Fruit fly (Drosophila melanogaster) whole organism, larva: Measurements from ENCODE around the gene twin.

Experiments used
- noc ChIP-seq: fragments of 200-800 bp; sonication (Bioruptor generic); optimal IDR thresholded peaks from 3 replicates; lab custom pipeline; 2019; ENCODE audit warnings: missing biosample characterization, mild to moderate bottlenecking, missing genetic modification characterization, moderate library complexity

Gene twin

dm6 chr3R:24216017-24216416 lies 5.7 kb downstream of the twin start:
- no peak for TF ChIP-seq noc (tag; lab: Kevin White, UChicago)

DNA sequence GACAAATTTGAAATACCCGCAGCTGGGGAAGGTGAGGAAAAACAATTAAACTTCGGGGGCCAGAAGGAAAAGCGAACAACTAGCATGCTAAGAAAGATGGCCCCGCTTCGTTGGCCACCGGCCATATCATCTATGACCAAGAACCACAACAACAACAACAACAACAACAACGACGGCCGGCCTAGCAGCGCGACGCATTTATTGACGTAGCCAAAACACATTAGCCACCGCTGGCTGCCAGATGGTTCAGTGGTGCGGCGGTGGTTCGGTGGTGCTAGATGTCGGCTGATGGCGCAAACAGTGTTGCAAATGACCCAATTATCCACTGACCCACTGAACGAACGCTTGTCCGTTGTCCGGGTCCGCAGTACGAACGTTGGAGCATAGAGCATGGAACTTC lies 8.1 kb downstream of the twin start:
- TF ChIP-seq noc (tag; lab: Kevin White, UChicago): no peak

- no peak for TF ChIP-seq noc (tag; lab: Kevin White, UChicago)
These were observed 15.2 kb downstream of the twin start for dm6 chr3R:24206341-24207114.

dm6 chr3R:24205935-24206334 lies 15.8 kb downstream of the twin start:
- no peak for TF ChIP-seq noc (tag; lab: Kevin White, UChicago)

DNA sequence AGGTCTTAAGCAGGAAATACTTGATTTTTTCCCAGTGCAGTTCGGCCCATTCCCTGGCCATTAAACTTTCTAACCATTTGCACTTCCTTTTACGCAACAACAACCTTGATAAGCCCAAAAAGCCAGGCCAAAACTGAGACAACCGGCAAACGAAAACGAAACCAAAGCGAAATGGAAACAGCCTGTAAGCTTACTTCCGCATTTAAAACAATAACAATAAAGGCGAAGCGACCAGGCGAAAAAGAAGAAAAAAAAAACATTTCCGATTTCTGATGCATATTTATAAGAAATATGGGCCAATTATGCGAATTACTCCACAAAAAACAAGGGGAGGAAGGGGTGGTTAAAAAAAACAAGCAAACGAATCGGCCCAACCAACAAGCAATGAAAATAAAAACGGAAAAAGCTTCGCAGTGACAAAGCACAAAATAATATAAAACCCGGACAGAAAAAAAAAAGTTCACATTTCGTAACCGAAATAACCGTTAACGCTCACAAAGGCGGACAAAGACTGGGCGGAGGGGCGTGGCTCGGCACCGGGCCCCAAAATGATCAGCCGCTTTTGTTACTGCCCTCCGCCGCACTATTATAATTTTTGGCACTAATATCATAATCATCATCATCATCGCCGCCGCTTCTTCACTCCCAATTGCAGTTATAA lies 16.4 kb downstream of the twin start:
- no peak for TF ChIP-seq noc (tag; lab: Kevin White, UChicago)

DNA sequence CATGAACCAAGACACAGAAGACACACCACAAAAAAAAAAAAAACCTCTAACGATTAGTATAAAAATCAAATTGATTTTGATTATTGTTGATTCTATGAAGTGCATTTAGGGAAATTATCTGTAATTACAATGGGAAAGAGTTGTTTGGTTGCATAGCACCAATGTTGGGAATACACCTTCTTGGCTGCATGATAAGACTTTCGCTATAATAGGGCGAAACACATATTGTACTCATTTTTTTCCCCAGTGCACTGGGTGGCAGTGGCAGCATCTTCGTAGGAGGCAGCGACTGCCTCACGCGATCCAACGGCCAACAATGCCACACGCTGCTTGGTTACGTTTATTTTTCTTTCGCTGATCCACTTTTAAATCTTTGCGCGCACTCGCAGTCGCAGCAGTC lies 17.7 kb downstream of the twin start:
- no peak for TF ChIP-seq noc (tag; lab: Kevin White, UChicago)

DNA sequence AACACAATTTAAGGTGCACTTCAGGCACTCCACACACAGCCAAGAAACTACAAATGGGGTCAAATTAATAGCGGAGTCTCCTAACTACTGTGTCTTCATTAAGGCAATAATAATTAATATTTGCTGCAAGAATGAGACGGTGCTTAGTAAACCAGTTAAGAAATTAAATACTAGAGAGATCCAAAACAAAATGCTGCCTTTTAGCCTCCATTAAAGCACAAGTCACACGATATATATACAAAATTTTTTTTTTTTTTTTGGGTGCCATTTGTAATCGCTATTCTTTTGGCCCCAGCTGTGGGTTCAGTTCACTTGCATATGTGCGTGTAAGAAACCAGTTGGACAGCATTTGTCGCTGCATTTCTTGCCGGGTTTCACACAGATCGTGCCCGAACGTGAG lies 18.3 kb downstream of the twin start:
- TF ChIP-seq noc (tag; lab: Kevin White, UChicago): no peak

DNA sequence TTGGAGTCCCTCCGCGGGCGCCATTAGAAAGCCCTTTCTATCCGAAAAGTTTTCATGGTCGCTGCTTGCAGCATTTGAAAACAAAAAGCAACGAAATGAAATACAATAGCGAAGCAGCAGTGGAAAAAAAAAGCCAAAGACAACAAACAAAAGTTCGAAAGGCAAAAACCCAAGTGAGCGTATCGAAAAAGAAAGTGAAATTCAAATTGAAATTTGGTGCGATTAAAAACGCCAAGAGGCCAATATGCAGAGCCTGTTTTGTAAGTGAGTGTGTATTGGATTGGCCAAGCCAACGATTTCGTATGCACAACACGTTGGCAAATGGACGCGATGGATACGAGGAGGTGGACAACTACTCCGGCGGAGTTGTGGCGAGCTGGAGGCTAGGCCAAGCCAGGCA lies 19.0 kb downstream of the twin start:
- no peak for TF ChIP-seq noc (tag; lab: Kevin White, UChicago)

DNA sequence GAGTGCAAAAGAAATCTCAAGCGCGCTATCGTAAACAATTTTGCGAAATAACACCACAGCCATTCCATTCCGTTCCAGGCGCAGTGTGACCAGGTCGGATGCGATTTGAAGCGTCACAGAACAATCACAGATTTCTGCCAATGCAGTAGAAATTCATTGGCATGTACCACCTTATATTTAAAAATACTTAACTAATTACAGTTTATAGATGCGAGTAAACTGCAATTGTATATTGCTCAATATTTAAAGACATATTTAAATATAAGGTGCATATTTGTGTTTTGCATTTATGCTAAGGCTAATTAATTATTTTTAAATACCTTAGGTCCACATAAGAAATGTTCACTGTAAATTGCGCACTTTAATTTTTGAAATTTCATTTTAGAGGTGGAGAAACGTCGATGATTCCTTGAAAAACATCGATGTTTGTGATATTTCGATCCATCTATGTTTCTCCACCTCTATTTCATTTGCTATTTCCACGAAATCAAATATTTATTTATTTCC lies 28.3 kb downstream of the twin start, which contains the start of the genes SMC6 and CG6204:
SMC6 (minus strand) TSS at position 51 of the 507 bp plus-strand sequence.
CG6204 (plus strand) TSS at position 460 of the 507 bp plus-strand sequence.
- TF ChIP-seq noc (tag; lab: Kevin White, UChicago): peak; percentile 95

DNA sequence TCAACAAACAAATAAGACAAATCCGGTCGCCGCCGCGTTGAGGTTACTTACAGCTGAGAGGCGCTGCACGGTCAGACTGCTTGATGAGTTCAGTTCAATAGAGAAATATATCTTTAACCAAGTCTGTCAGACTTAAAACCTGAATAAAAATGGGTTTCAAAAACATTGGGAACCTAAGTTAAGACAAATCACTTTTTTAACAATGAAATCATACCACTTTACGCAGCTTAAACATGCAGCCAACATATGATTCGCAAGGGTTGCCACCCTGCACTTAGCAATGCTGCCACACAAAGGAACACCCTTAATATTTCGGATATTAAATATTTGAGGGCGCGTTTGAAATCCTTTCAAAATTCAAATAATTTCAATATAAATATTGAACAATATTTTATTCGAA lies 33.1 kb downstream of the twin start, which contains the start of gene CG5515:
CG5515 (minus strand) TSS at position 278 of the 400 bp plus-strand sequence.
- no peak for TF ChIP-seq noc (tag; lab: Kevin White, UChicago)

dm6 chr3R:24186188-24186587 lies 35.6 kb downstream of the twin start, which contains the start of gene mora:
Gene mora, plus strand, starts transcription at chr3R:24186359.
- TF ChIP-seq noc (tag; lab: Kevin White, UChicago): no peak

DNA sequence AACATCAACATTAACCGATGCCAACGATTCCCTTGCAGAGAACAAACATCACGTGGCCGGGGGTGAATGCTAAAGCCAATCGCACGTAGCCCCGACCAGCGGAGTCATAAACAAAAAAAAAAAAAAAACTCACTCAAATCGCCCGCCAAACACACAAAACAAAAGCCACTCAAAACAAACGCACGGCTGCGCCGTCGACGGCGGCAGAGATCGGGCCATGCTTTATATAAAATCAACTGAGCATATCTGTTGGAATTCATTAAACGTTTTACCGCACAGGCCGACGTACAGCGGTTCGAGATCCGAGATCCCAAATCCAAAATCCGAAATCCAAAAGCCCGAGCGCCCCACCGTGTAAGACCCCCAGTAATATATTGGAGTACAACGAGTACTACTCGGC lies 49.4 kb downstream of the twin start, which contains the start of gene CG13606:
CG13606 (plus strand) TSS at position 250 of the 400 bp plus-strand sequence.
- no peak for TF ChIP-seq noc (tag; lab: Kevin White, UChicago)

- no peak for TF ChIP-seq noc (tag; lab: Kevin White, UChicago)
These were observed 52.4 kb downstream of the twin start, which contains the start of gene CG5510 for dm6 chr3R:24169362-24169761. Gene CG5510, minus strand, starts transcription at chr3R:24169562.

dm6 chr3R:24163556-24164022 lies 58.2 kb downstream of the twin start, which contains the start of gene Apc2:
Gene Apc2, plus strand, starts transcription at chr3R:24163966.
- peak; percentile 69 for TF ChIP-seq noc (tag; lab: Kevin White, UChicago)

dm6 chr3R:24162774-24163555 lies 58.8 kb downstream of the twin start, which contains the start of gene mRpS24:
Gene mRpS24, minus strand, starts transcription at chr3R:24163545.
- TF ChIP-seq noc (tag; lab: Kevin White, UChicago): no peak
